Worm (Caenorhabditis elegans): Measurements from ENCODE around the gene flp-18.
A peak's percentile ranks its signal among the peaks of the same experiment; 100 is the strongest.

Gene flp-18

DNA sequence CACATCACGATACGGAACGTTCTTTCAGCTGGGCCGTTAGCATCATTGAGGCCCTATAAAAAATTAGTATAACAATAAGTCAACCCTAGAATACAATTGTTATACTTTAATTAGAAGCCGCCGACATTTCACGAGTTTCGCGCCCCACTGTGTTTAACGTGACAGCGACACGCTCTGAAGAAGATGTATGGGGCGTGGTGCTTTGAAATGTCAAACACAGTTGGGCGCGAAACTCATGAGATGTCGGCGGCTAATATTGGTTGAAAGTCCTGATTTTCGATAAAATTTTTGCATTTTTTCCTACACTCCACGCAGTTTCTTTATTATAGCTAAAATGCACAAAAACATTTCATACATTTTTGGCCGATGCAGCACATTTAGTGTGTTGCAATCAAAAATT lies 37.7 kb upstream of the flp-18 start (continued):
- no peak for TF ChIP-seq snpc-4 (tag; optimal IDR thresholded peaks at IDR 0.05)
- no peak for TF ChIP-seq nhr-11 (tag; optimal IDR thresholded peaks at IDR 0.05)
- no peak for TF ChIP-seq duxl-1 (tag; optimal IDR thresholded peaks at IDR 0.05; ENCODE audit: poor library complexity)
- TF ChIP-seq zfp-3 (GFP tag; conservative IDR thresholded peaks at IDR 0.05), result no peak

DNA sequence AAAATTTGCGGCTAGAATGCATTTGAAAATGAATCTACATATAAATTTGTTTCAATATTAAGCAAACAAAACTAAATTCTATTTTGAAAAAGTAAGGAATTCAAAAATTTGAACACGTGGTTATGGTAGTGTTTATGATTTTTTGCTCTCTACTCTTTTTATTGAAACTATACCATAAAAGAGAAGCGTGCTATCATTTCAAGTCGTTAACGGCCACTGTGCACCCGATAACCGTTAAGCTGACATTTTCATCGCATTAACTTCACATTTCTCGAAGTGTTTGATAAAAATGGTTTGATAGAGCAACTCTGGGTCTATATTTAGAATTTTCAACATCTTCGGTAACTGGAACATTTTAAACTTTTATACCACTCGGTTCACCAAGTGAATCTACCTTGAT lies 36.4 kb upstream of the flp-18 start, which contains the start of gene twk-26:
TSS of gene twk-26 (minus strand) at position 23 of the 400 bp plus-strand sequence.
- TF ChIP-seq zip-2 (tag; optimal IDR thresholded peaks at IDR 0.05) (no peak), madf-5 (GFP tag; IDR thresholded peaks at IDR 0.05) (no peak), nhr-48 (tag; optimal IDR thresholded peaks at IDR 0.05) (peak; percentile 16), dmd-6 (GFP tag; IDR thresholded peaks at IDR 0.05) (peak; percentile 39), php-3 (GFP tag; IDR thresholded peaks at IDR 0.05) (0 out of 2 replicates have a peak, but pooled peaks have one; percentile 5), mxl-3 (GFP tag; optimal IDR thresholded peaks at IDR 0.05) (peak; percentile 25), hlh-11 (tag; optimal IDR thresholded peaks at IDR 0.05) (peak; percentile 47), saeg-2 (GFP tag; IDR thresholded peaks at IDR 0.05) (no peak), pqm-1 (tag; optimal IDR thresholded peaks at IDR 0.05) (peak; percentile 83), zag-1 (tag; optimal IDR thresholded peaks at IDR 0.05) (no peak), mxl-2 (GFP tag; conservative IDR thresholded peaks at IDR 0.05) (no peak), spr-1 (tag; optimal IDR thresholded peaks at IDR 0.05) (no peak), nhr-25 (tag; optimal IDR thresholded peaks at IDR 0.05; ENCODE audit: borderline replicate concordance, insufficient read depth) (no peak), nhr-102 (tag; optimal IDR thresholded peaks at IDR 0.05) (no peak), jun-1 (tag; optimal IDR thresholded peaks at IDR 0.05) (no peak), nhr-28 (tag; optimal IDR thresholded peaks at IDR 0.05) (peak; percentile 22), aha-1 (tag) (peak; percentile 29), dve-1 (tag; optimal IDR thresholded peaks at IDR 0.05; ENCODE audit: insufficient read depth) (peak; percentile 17), Y105C5A.15 (GFP tag; IDR thresholded peaks at IDR 0.05) (no peak), daf-16 (GFP tag; optimal IDR thresholded peaks at IDR 0.05) (no peak), daf-16 (tag; optimal IDR thresholded peaks at IDR 0.05) (peak; percentile 69)

DNA sequence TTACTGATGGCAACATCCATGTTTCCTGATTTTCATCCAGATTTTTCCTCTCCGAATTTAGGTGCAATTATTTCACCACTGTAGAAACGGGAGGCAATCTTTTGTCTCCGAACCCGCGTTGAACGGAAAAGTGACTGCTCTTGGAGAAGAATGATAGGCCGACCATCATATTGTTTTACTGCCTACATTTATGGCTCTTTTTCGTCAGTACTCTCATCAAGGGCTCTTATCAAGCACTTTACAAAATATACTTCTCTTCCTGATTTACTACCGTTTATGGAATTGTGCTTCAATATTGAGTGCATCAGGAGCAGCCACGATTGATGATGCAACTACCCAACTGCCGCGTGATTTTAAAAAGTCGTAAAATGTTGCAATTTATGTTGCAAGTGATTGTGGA lies 36.0 kb upstream of the flp-18 start:
- TF ChIP-seq unc-62 (GFP tag; optimal IDR thresholded peaks at IDR 0.05 in 1 of 2) (peak in 1 of 2 experiments; percentile 27), unc-62 (tag; optimal IDR thresholded peaks at IDR 0.05) (no peak), nhr-28 (tag; optimal IDR thresholded peaks at IDR 0.05) (peak; percentile 8), nhr-41 (GFP tag; IDR thresholded peaks at IDR 0.05) (no peak), daf-19 (GFP tag; conservative IDR thresholded peaks at IDR 0.05) (no peak), ama-1 (optimal IDR thresholded peaks at IDR 0.05) (no peak), zfp-2 (tag; optimal IDR thresholded peaks at IDR 0.05) (no peak), ctbp-1 (GFP tag; IDR thresholded peaks at IDR 0.05) (no peak), nhr-11 (tag; optimal IDR thresholded peaks at IDR 0.05) (no peak), ceh-20 (GFP tag; IDR thresholded peaks at IDR 0.05) (peak; percentile 62; the same call in 1 of the 2 replicates), Y105C5A.15 (GFP tag; IDR thresholded peaks at IDR 0.05) (no peak), ceh-62 (tag; optimal IDR thresholded peaks at IDR 0.05) (no peak), Y5F2A.4 (GFP tag; optimal IDR thresholded peaks at IDR 0.05) (no peak), tra-1 (GFP tag; IDR thresholded peaks at IDR 0.05) (0 out of 2 replicates have a peak, but pooled peaks have one; percentile 16), rbr-2 (tag; optimal IDR thresholded peaks at IDR 0.05) (no peak), unc-130 (GFP tag; optimal IDR thresholded peaks at IDR 0.05) (no peak), ZK546.5 (tag; optimal IDR thresholded peaks at IDR 0.05) (no peak), jun-1 (tag; optimal IDR thresholded peaks at IDR 0.05) (no peak), dmd-6 (GFP tag; IDR thresholded peaks at IDR 0.05) (peak; percentile 39), nhr-42 (GFP tag; IDR thresholded peaks at IDR 0.05) (no peak), lin-13 (GFP tag; optimal IDR thresholded peaks at IDR 0.05) (no peak), dmd-9 (GFP tag; IDR thresholded peaks at IDR 0.05) (no peak), php-3 (GFP tag; IDR thresholded peaks at IDR 0.05) (peak; percentile 79), mep-1 (tag; optimal IDR thresholded peaks at IDR 0.05) (no peak), ztf-11 (tag; optimal IDR thresholded peaks at IDR 0.05) (no peak), nhr-6 (tag; optimal IDR thresholded peaks at IDR 0.05) (no peak), nhr-48 (tag; optimal IDR thresholded peaks at IDR 0.05) (peak; percentile 51), dpl-1 (GFP tag; optimal IDR thresholded peaks at IDR 0.05) (no peak), lin-1 (GFP tag; IDR thresholded peaks at IDR 0.05) (no peak), dmd-8 (GFP tag; IDR thresholded peaks at IDR 0.05) (no peak), nhr-102 (tag; optimal IDR thresholded peaks at IDR 0.05) (no peak), set-16 (GFP tag; IDR thresholded peaks at IDR 0.05) (no peak), saeg-2 (GFP tag; IDR thresholded peaks at IDR 0.05) (no peak), madf-5 (GFP tag; IDR thresholded peaks at IDR 0.05) (no peak)

Data from whole organism, L4 larva.